Worm (Caenorhabditis elegans) whole organism, mixed stage, embryonic: ENCODE results near the gene emc-5.
A peak's percentile ranks its signal among the peaks of the same experiment; 100 is the strongest.

Experiments used
- M03D4.4 ChIP-seq: sonication (generic microtip); optimal IDR thresholded peaks from 2 replicates; lab custom pipeline; 2017; ENCODE audit warnings: mild to moderate bottlenecking, missing genetic modification characterization, missing compliant biosample characterization
- bed-3 ChIP-seq: fragments of 200-800 bp; sonication (Bioruptor generic); optimal IDR thresholded peaks from 3 replicates; lab custom pipeline; 2018; ENCODE audit warnings: mild to moderate bottlenecking, missing genetic modification characterization, moderate library complexity, missing compliant biosample characterization
- blmp-1 ChIP-seq: fragments of 150-350 bp; optimal IDR thresholded peaks from 2 replicates; lab custom pipeline; 2014; ENCODE audit warnings: missing biosample characterization, missing genetic modification characterization
- ceh-39 ChIP-seq: fragments of 150-350 bp; optimal IDR thresholded peaks from 2 replicates; lab custom pipeline; 2014; ENCODE audit warnings: missing biosample characterization, missing genetic modification characterization
- ceh-43 ChIP-seq: fragments of 200-800 bp; sonication (Bioruptor generic); optimal IDR thresholded peaks from 2 replicates; lab custom pipeline; 2018; ENCODE audit warnings: mild to moderate bottlenecking, missing genetic modification characterization, moderate library complexity, missing compliant biosample characterization
- ceh-83 ChIP-seq: fragments of 200-800 bp; sonication (Bioruptor generic); optimal IDR thresholded peaks from 2 replicates; lab custom pipeline; 2018; ENCODE audit warnings: mild to moderate bottlenecking, missing genetic modification characterization, missing compliant biosample characterization
- ces-1 ChIP-seq: fragments of 150-350 bp; optimal IDR thresholded peaks from 2 replicates; lab custom pipeline; 2014; ENCODE audit warnings: missing biosample characterization, missing genetic modification reagents, missing genetic modification characterization
- cnd-1 ChIP-seq: fragments of 200-800 bp; sonication (Bioruptor generic); optimal IDR thresholded peaks from 2 replicates; lab custom pipeline; 2018; ENCODE audit warnings: mild to moderate bottlenecking, missing genetic modification characterization, missing compliant biosample characterization
- drap-1 ChIP-seq: fragments of 200-800 bp; sonication (Bioruptor generic); optimal IDR thresholded peaks from 3 replicates; lab custom pipeline; 2018; ENCODE audit warnings: mild to moderate bottlenecking, missing genetic modification characterization, missing compliant biosample characterization
- elt-1 ChIP-seq: sonication (generic microtip); optimal IDR thresholded peaks from 2 replicates; lab custom pipeline; 2017; ENCODE audit warnings: missing genetic modification characterization, mild to moderate bottlenecking, missing compliant biosample characterization, antibody characterized with exemption, moderate library complexity, borderline replicate concordance; ENCODE audit not compliant: insufficient read depth
- elt-3 ChIP-seq: fragments of 150-350 bp; optimal IDR thresholded peaks from 2 replicates; lab custom pipeline; 2014; ENCODE audit warnings: missing biosample characterization, missing genetic modification characterization
- flh-1 ChIP-seq: fragments of 200-800 bp; sonication (Bioruptor generic); optimal IDR thresholded peaks from 2 replicates; lab custom pipeline; 2018; ENCODE audit warnings: mild to moderate bottlenecking, missing genetic modification characterization, moderate library complexity, missing compliant biosample characterization
- ham-2 ChIP-seq: fragments of 200-800 bp; sonication (Bioruptor generic); optimal IDR thresholded peaks from 2 replicates; lab custom pipeline; 2018; ENCODE audit warnings: mild to moderate bottlenecking, missing genetic modification characterization, missing compliant biosample characterization
- hlh-1 ChIP-seq: fragments of 150-350 bp; optimal IDR thresholded peaks from 2 replicates; lab custom pipeline; 2014; ENCODE audit warnings: missing biosample characterization, missing genetic modification reagents, missing genetic modification characterization
- lin-13 ChIP-seq: fragments of 150-350 bp; optimal IDR thresholded peaks from 2 replicates; lab custom pipeline; 2014; ENCODE audit warnings: missing biosample characterization, missing genetic modification characterization
- lin-32 ChIP-seq: fragments of 200-800 bp; sonication (Bioruptor generic); optimal IDR thresholded peaks from 2 replicates; lab custom pipeline; 2018; ENCODE audit warnings: mild to moderate bottlenecking, missing genetic modification characterization, missing compliant biosample characterization
- lsy-2 ChIP-seq: fragments of 150-350 bp; optimal IDR thresholded peaks from 2 replicates; lab custom pipeline; 2014; ENCODE audit warnings: missing biosample characterization, missing genetic modification characterization
- mab-5 ChIP-seq: fragments of 150-350 bp; optimal IDR thresholded peaks from 2 replicates; lab custom pipeline; 2014; ENCODE audit warnings: missing biosample characterization, missing genetic modification characterization
- mep-1 ChIP-seq: fragments of 150-350 bp; optimal IDR thresholded peaks from 2 replicates; lab custom pipeline; 2017; ENCODE audit warnings: missing biosample characterization, missing genetic modification reagents, missing genetic modification characterization, inconsistent platforms
- mls-2 ChIP-seq: sonication (generic microtip); optimal IDR thresholded peaks from 2 replicates; lab custom pipeline; 2016; ENCODE audit warnings: mild to moderate bottlenecking, missing genetic modification characterization, moderate library complexity, missing compliant biosample characterization
- nhr-12 ChIP-seq: fragments of 150-350 bp; optimal IDR thresholded peaks from 2 replicates; lab custom pipeline; 2014; ENCODE audit warnings: missing biosample characterization, missing genetic modification characterization
- nhr-2 ChIP-seq: fragments of 150-350 bp; optimal IDR thresholded peaks from 2 replicates; lab custom pipeline; 2014; ENCODE audit warnings: missing biosample characterization, missing genetic modification characterization
- nhr-237 ChIP-seq: fragments of 150-350 bp; optimal IDR thresholded peaks from 2 replicates; lab custom pipeline; 2014; ENCODE audit warnings: missing biosample characterization, missing genetic modification characterization
- nhr-28 ChIP-seq: fragments of 150-350 bp; optimal IDR thresholded peaks from 2 replicates; lab custom pipeline; 2014; ENCODE audit warnings: missing biosample characterization, missing genetic modification characterization
- pha-4 ChIP-seq: fragments of 150-350 bp; optimal IDR thresholded peaks from 2 replicates; lab custom pipeline; 2018; ENCODE audit warnings: missing biosample characterization, missing genetic modification reagents, missing genetic modification characterization
- sem-2 ChIP-seq: fragments of 200-800 bp; sonication (Bioruptor generic); optimal IDR thresholded peaks from 2 replicates; lab custom pipeline; 2018; ENCODE audit warnings: mild to moderate bottlenecking, missing genetic modification characterization, missing compliant biosample characterization
- snpc-4 ChIP-seq: fragments of 150-350 bp; optimal IDR thresholded peaks from 2 replicates; lab custom pipeline; 2014; ENCODE audit warnings: missing biosample characterization, missing genetic modification characterization
- sptf-1 ChIP-seq: sonication (generic microtip); optimal IDR thresholded peaks from 2 replicates; lab custom pipeline; 2017; ENCODE audit warnings: mild to moderate bottlenecking, missing genetic modification characterization, moderate library complexity, missing compliant biosample characterization
- tbx-8 ChIP-seq: fragments of 200-800 bp; sonication (Bioruptor generic); optimal IDR thresholded peaks from 2 replicates; lab custom pipeline; 2018; ENCODE audit warnings: mild to moderate bottlenecking, missing genetic modification characterization, moderate library complexity, missing compliant biosample characterization
- unc-120 ChIP-seq: sonication (generic microtip); optimal IDR thresholded peaks from 2 replicates; lab custom pipeline; 2017; ENCODE audit warnings: missing genetic modification characterization, missing compliant biosample characterization; ENCODE audit not compliant: poor library complexity, severe bottlenecking
- unc-39 ChIP-seq: fragments of 150-350 bp; optimal IDR thresholded peaks from 2 replicates; lab custom pipeline; 2014; ENCODE audit warnings: missing biosample characterization, missing genetic modification characterization
- unc-62 ChIP-seq: fragments of 150-350 bp; optimal IDR thresholded peaks from 2 replicates; lab custom pipeline; 2014; ENCODE audit warnings: missing biosample characterization, missing genetic modification reagents, missing genetic modification characterization
- zip-8 ChIP-seq: fragments of 150-350 bp; optimal IDR thresholded peaks from 2 replicates; lab custom pipeline; 2014; ENCODE audit warnings: missing biosample characterization, missing genetic modification characterization
- ztf-11 ChIP-seq: fragments of 150-350 bp; optimal IDR thresholded peaks from 2 replicates; lab custom pipeline; 2014; ENCODE audit warnings: missing biosample characterization, missing genetic modification characterization

Gene emc-5

DNA sequence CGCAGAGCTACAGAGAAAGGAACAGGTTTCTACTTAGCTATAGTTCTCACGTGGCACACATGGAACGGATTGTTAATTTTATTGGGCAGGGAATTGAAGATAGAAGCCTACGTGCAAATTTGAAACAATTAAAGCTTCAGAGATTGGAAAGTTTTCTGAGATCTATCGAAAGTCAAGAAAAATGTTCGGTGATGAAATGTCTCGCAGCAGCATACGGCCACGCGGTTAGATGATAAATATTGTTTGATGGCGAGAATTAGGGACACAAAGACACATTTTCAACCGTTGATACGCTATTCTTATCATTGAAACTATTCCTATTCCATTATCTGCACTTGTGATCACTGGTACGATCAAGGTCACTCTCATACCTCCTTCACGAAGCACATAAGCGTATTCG lies 24.0 kb upstream of the emc-5 start:
- TF ChIP-seq ceh-43 (GFP tag; lab: Kevin White, UChicago) (no peak), elt-3 (tag; lab: Kevin White, UChicago) (peak; percentile 7), mab-5 (tag; lab: Kevin White, UChicago) (no peak)

ce11 chrII:11473525-11474181 lies 22.9 kb upstream of the emc-5 start, which contains the start of the genes metl-1 and W02B12.11:
Gene metl-1 (minus strand): TSS chrII:11473575.
Gene W02B12.11 (plus strand): TSS chrII:11473861.
- TF ChIP-seq lin-13 (tag; lab: Kevin White, UChicago) (peak; percentile 80), zip-8 (no peak), nhr-237 (tag; lab: Kevin White, UChicago) (peak; percentile 5), unc-120 (tag; lab: Kevin White, UChicago) (peak; percentile 34), ceh-83 (GFP tag; lab: Kevin White, UChicago) (no peak), cnd-1 (tag; lab: Kevin White, UChicago) (peak; percentile 51), pha-4 (tag; lab: Kevin White, UChicago) (peak; percentile 69), mls-2 (tag; lab: Kevin White, UChicago) (peak; percentile 53), mep-1 (peak; percentile 89), M03D4.4 (tag; lab: Kevin White, UChicago) (peak; percentile 70), ceh-43 (GFP tag; lab: Kevin White, UChicago) (peak; percentile 67), elt-1 (no peak), ces-1 (GFP tag; lab: Kevin White, UChicago) (peak; percentile 82), ztf-11 (no peak), drap-1 (GFP tag; lab: Kevin White, UChicago) (peak; percentile 54), nhr-28 (tag; lab: Kevin White, UChicago) (no peak), sptf-1 (tag; lab: Kevin White, UChicago) (peak; percentile 81), flh-1 (GFP tag; lab: Kevin White, UChicago) (no peak), lsy-2 (tag; lab: Kevin White, UChicago) (peak; percentile 74), bed-3 (GFP tag; lab: Kevin White, UChicago) (peak; percentile 19)
- TF ChIP-seq, all 35 proteins: peak for 14

DNA sequence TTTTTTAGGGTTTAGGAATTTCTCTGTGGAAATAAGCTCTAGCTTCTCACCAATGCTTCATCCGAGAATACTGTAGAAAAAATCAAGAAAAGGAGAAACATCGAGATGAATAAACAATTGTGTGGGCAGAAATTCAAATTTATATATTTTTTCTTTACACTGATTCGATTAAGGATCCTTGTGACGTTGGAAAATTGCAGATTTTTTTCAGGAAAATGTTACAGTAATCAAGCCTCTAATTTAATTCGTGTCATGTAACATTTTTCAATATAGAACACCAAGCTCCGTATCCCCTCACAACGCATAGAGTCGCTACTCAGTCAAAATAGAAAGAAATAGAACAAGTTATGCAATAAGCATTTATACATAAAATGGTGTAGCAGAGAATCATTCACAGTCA lies 20.2 kb upstream of the emc-5 start, which contains the start of gene W02B12.16:
W02B12.16 (minus strand) TSS at position 101 of the 400 bp plus-strand sequence.
- no peak for TF ChIP-seq ces-1 (GFP tag; lab: Kevin White, UChicago)
- no peak for TF ChIP-seq nhr-237 (tag; lab: Kevin White, UChicago)
- TF ChIP-seq nhr-28 (tag; lab: Kevin White, UChicago) = no peak
- no peak for TF ChIP-seq unc-39 (tag; lab: Kevin White, UChicago)
- no peak for TF ChIP-seq ceh-39 (tag; lab: Kevin White, UChicago)
- TF ChIP-seq zip-8 = no peak
- no peak for TF ChIP-seq ceh-83 (GFP tag; lab: Kevin White, UChicago)
- TF ChIP-seq sptf-1 (tag; lab: Kevin White, UChicago) = no peak

DNA sequence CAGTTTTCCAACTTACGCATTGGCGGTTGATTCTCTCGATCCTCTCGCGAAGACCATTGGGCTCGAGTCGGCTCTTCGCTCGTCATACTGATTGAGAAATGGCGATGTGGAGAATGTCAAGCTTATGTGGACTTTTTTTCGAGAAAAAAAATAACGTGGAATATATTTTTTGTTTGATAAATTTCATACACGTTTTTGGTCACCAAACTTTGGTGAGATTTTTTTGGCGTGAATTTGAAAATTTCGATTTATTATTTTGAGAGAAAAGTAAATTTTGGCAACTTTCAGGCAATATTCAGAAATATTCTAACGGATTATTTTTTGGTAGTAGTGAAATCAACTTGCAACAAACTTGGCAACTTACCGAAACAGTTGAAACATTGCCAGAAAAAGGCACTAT lies 17.5 kb upstream of the emc-5 start, which contains the start of gene W02B12.12:
W02B12.12 (minus strand) TSS at position 101 of the 400 bp plus-strand sequence.
- no peak for TF ChIP-seq pha-4 (tag; lab: Kevin White, UChicago)
- no peak for TF ChIP-seq sptf-1 (tag; lab: Kevin White, UChicago)
- TF ChIP-seq bed-3 (GFP tag; lab: Kevin White, UChicago) = no peak
- no peak for TF ChIP-seq snpc-4 (tag; lab: Kevin White, UChicago)
- TF ChIP-seq ceh-39 (tag; lab: Kevin White, UChicago) = no peak
- no peak for TF ChIP-seq hlh-1
- TF ChIP-seq unc-62 = no peak
- TF ChIP-seq lin-13 (tag; lab: Kevin White, UChicago) = no peak

- TF ChIP-seq nhr-2 (tag; lab: Kevin White, UChicago) (no peak), unc-120 (tag; lab: Kevin White, UChicago) (peak; percentile 94), elt-3 (tag; lab: Kevin White, UChicago) (no peak), cnd-1 (tag; lab: Kevin White, UChicago) (peak; percentile 98), bed-3 (GFP tag; lab: Kevin White, UChicago) (peak; percentile 92), sem-2 (GFP tag; lab: Kevin White, UChicago) (peak; percentile 94), snpc-4 (tag; lab: Kevin White, UChicago) (no peak), ham-2 (GFP tag; lab: Kevin White, UChicago) (peak; percentile 95), unc-39 (tag; lab: Kevin White, UChicago) (no peak), M03D4.4 (tag; lab: Kevin White, UChicago) (peak; percentile 97), unc-62 (peak; percentile 74), mab-5 (tag; lab: Kevin White, UChicago) (no peak), ceh-43 (GFP tag; lab: Kevin White, UChicago) (peak; percentile 93), ceh-39 (tag; lab: Kevin White, UChicago) (no peak), blmp-1 (tag; lab: Kevin White, UChicago) (no peak), zip-8 (no peak), pha-4 (tag; lab: Kevin White, UChicago) (peak; percentile 66), tbx-8 (peak; percentile 93), drap-1 (GFP tag; lab: Kevin White, UChicago) (peak; percentile 98), mep-1 (peak; percentile 80), ztf-11 (peak; percentile 58), lin-32 (GFP tag; lab: Kevin White, UChicago) (peak; percentile 96), hlh-1 (no peak), lsy-2 (tag; lab: Kevin White, UChicago) (peak; percentile 84), ces-1 (GFP tag; lab: Kevin White, UChicago) (no peak), lin-13 (tag; lab: Kevin White, UChicago) (peak; percentile 81), nhr-12 (tag; lab: Kevin White, UChicago) (no peak), ceh-83 (GFP tag; lab: Kevin White, UChicago) (peak; percentile 99), elt-1 (no peak), sptf-1 (tag; lab: Kevin White, UChicago) (peak; percentile 100), nhr-28 (tag; lab: Kevin White, UChicago) (peak; percentile 48)
These were observed 12.0 kb upstream of the emc-5 start for ce11 chrII:11484600-11484999.
